Worm (Caenorhabditis elegans) whole organism, late embryonic: ENCODE results near the gene C05C10.8.

Experiments
- C38D4.7 ChIP-seq: fragments of 200-800 bp; sonication (Bioruptor generic); optimal IDR thresholded peaks from 2 replicates; lab custom pipeline; 2018; ENCODE audit warnings: mild to moderate bottlenecking, missing genetic modification characterization, moderate library complexity, missing compliant biosample characterization
- F13H6.1 ChIP-seq: sonication (generic microtip); optimal IDR thresholded peaks from 2 replicates; lab custom pipeline; 2016; ENCODE audit warnings: missing genetic modification characterization, missing compliant biosample characterization
- K09A11.1 ChIP-seq: sonication (generic microtip); optimal IDR thresholded peaks from 2 replicates; lab custom pipeline; 2017; ENCODE audit warnings: antibody characterized with exemption, mild to moderate bottlenecking, missing genetic modification characterization, missing compliant biosample characterization; ENCODE audit not compliant: insufficient read depth
- T23F11.4 ChIP-seq: fragments of 200-800 bp; sonication (Bioruptor generic); optimal IDR thresholded peaks from 2 replicates; lab custom pipeline; 2018; ENCODE audit warnings: mild to moderate bottlenecking, missing genetic modification characterization, missing compliant biosample characterization
- ceh-18 ChIP-seq: sonication (generic microtip); optimal IDR thresholded peaks from 2 replicates; lab custom pipeline; 2016; ENCODE audit warnings: missing genetic modification characterization, missing compliant biosample characterization
- ceh-19 ChIP-seq: fragments of 200-800 bp; sonication (Bioruptor generic); optimal IDR thresholded peaks from 2 replicates; lab custom pipeline; 2018; ENCODE audit warnings: mild to moderate bottlenecking, missing genetic modification characterization, missing compliant biosample characterization
- ceh-2 ChIP-seq: sonication (generic microtip); optimal IDR thresholded peaks from 2 replicates; lab custom pipeline; 2016; ENCODE audit warnings: missing genotype, missing genetic modification characterization, missing compliant biosample characterization
- ceh-31 ChIP-seq: sonication (generic microtip); optimal IDR thresholded peaks from 2 replicates; lab custom pipeline; 2016; ENCODE audit warnings: missing genetic modification characterization, missing compliant biosample characterization
- ceh-45 ChIP-seq: fragments of 200-800 bp; sonication (Bioruptor generic); IDR thresholded peaks from 2 replicates; pipeline ENCODE4 v1.3.6; 2022; ENCODE audit warnings: missing genetic modification reagents, missing genetic modification characterization, missing compliant biosample characterization
- ceh-48 ChIP-seq: sonication (generic microtip); optimal IDR thresholded peaks from 2 replicates; lab custom pipeline; 2016; ENCODE audit warnings: missing genetic modification characterization, inconsistent platforms, missing compliant biosample characterization
- ceh-6 ChIP-seq: fragments of 200-800 bp; sonication (Bioruptor generic); optimal IDR thresholded peaks from 2 replicates; lab custom pipeline; 2018; ENCODE audit warnings: mild to moderate bottlenecking, missing genetic modification characterization, missing compliant biosample characterization
- ceh-9 ChIP-seq: sonication (generic microtip); optimal IDR thresholded peaks from 2 replicates; lab custom pipeline; 2016; ENCODE audit warnings: mild to moderate bottlenecking, missing genetic modification characterization, inconsistent platforms, missing compliant biosample characterization
- che-1 ChIP-seq: sonication (generic microtip); optimal IDR thresholded peaks from 2 replicates; lab custom pipeline; 2016; ENCODE audit warnings: mild to moderate bottlenecking, missing genetic modification characterization, missing compliant biosample characterization
- dmd-4 ChIP-seq: sonication (generic microtip); optimal IDR thresholded peaks from 2 replicates; lab custom pipeline; 2016; ENCODE audit warnings: borderline replicate concordance, missing genetic modification characterization, missing compliant biosample characterization
- elt-2 ChIP-seq: sonication (generic microtip); optimal IDR thresholded peaks from 2 replicates; lab custom pipeline; 2016; ENCODE audit warnings: missing genetic modification reagents, missing genetic modification characterization, missing compliant biosample characterization
- ets-4 ChIP-seq: sonication (generic microtip); optimal IDR thresholded peaks from 2 replicates; lab custom pipeline; 2016; ENCODE audit warnings: missing genetic modification characterization, missing compliant biosample characterization
- fax-1 ChIP-seq: sonication (generic microtip); optimal IDR thresholded peaks from 2 replicates; lab custom pipeline; 2016; ENCODE audit warnings: missing genotype, missing genetic modification characterization, missing compliant biosample characterization
- fkh-10 ChIP-seq: fragments of 150-350 bp; optimal IDR thresholded peaks from 2 replicates; lab custom pipeline; 2014; ENCODE audit warnings: missing biosample characterization, missing genetic modification reagents, missing genetic modification characterization
- hlh-15 ChIP-seq: sonication (generic microtip); optimal IDR thresholded peaks from 2 replicates; lab custom pipeline; 2016; ENCODE audit warnings: missing genetic modification characterization, missing compliant biosample characterization
- hlh-30 ChIP-seq: sonication (generic microtip); optimal IDR thresholded peaks from 2 replicates; lab custom pipeline; 2017; ENCODE audit warnings: antibody characterized with exemption, missing genetic modification characterization, missing compliant biosample characterization; ENCODE audit not compliant: insufficient read depth
- hlh-6 ChIP-seq: sonication (generic microtip); optimal IDR thresholded peaks from 2 replicates; lab custom pipeline; 2016; ENCODE audit warnings: missing genotype, missing genetic modification characterization, missing compliant biosample characterization
- lin-11 ChIP-seq: fragments of 200-800 bp; sonication (Bioruptor generic); optimal IDR thresholded peaks from 2 replicates; lab custom pipeline; 2018; ENCODE audit warnings: mild to moderate bottlenecking, missing genetic modification characterization, missing compliant biosample characterization
- madf-2 ChIP-seq: sonication (generic microtip); optimal IDR thresholded peaks from 2 replicates; lab custom pipeline; 2017; ENCODE audit warnings: missing genetic modification characterization, missing compliant biosample characterization
- mec-3 ChIP-seq: sonication (generic microtip); optimal IDR thresholded peaks from 2 replicates; lab custom pipeline; 2016; ENCODE audit warnings: borderline replicate concordance, missing genetic modification characterization, missing compliant biosample characterization
- nfya-1 ChIP-seq: sonication (generic microtip); optimal IDR thresholded peaks from 2 replicates; lab custom pipeline; 2017; ENCODE audit warnings: missing genetic modification characterization, mild to moderate bottlenecking, missing compliant biosample characterization, antibody characterized with exemption, moderate library complexity
- nhr-11 ChIP-seq: fragments of 150-350 bp; optimal IDR thresholded peaks from 2 replicates; lab custom pipeline; 2014; ENCODE audit warnings: missing biosample characterization, missing genetic modification characterization
- npax-4 ChIP-seq: sonication (generic microtip); optimal IDR thresholded peaks from 2 replicates; lab custom pipeline; 2016; ENCODE audit warnings: missing genetic modification characterization, missing compliant biosample characterization
- pag-3 ChIP-seq: sonication (generic microtip); optimal IDR thresholded peaks from 2 replicates; lab custom pipeline; 2016; ENCODE audit warnings: missing compliant biosample characterization, missing genetic modification characterization, borderline replicate concordance
- ref-2 ChIP-seq: sonication (generic microtip); optimal IDR thresholded peaks from 2 replicates; lab custom pipeline; 2016; ENCODE audit warnings: missing genetic modification characterization, missing compliant biosample characterization
- rnt-1 ChIP-seq: sonication (generic microtip); optimal IDR thresholded peaks from 2 replicates; lab custom pipeline; 2016; ENCODE audit warnings: missing genetic modification characterization, missing compliant biosample characterization
- sox-2 ChIP-seq: fragments of 200-800 bp; sonication (Bioruptor generic); IDR thresholded peaks from 2 replicates; pipeline ENCODE4 v1.3.6; 2022; ENCODE audit warnings: missing genetic modification reagents, missing genetic modification characterization, missing compliant biosample characterization
- sox-4 ChIP-seq: sonication (generic microtip); optimal IDR thresholded peaks from 2 replicates; lab custom pipeline; 2017; ENCODE audit warnings: mild to moderate bottlenecking, missing genetic modification characterization, inconsistent platforms, missing compliant biosample characterization
- syd-9 ChIP-seq: sonication (generic microtip); optimal IDR thresholded peaks from 2 replicates; lab custom pipeline; 2016; ENCODE audit warnings: mild to moderate bottlenecking, missing genetic modification characterization, moderate library complexity, missing compliant biosample characterization
- tbx-2 ChIP-seq: sonication (generic microtip); optimal IDR thresholded peaks from 2 replicates; lab custom pipeline; 2016; ENCODE audit warnings: missing genetic modification characterization, missing compliant biosample characterization
- tbx-7 ChIP-seq: sonication (generic microtip); optimal IDR thresholded peaks from 2 replicates; lab custom pipeline; 2016; ENCODE audit warnings: missing genotype, missing genetic modification characterization, missing compliant biosample characterization
- ttx-3 ChIP-seq: sonication (generic microtip); optimal IDR thresholded peaks from 2 replicates; lab custom pipeline; 2016; ENCODE audit warnings: missing genetic modification reagents, missing genetic modification characterization, missing compliant biosample characterization
- unc-3 ChIP-seq, 2 experiments: fragments of 200-800 bp in 1 of 2; sonication (Bioruptor generic) in 1 of 2; sonication (generic microtip) in 1 of 2; conservative IDR thresholded peaks in 1 of 2; optimal IDR thresholded peaks in 1 of 2; 2 replicates each; pipeline versions ENCODE4 v1.3.6 to Lab custom; 2016 to 2022; ENCODE audit warnings: missing compliant biosample characterization in 2 of 2, missing genetic modification characterization in 2 of 2, missing genetic modification reagents in 1 of 2
- unc-55 ChIP-seq: sonication (generic microtip); optimal IDR thresholded peaks from 2 replicates; lab custom pipeline; 2017; ENCODE audit warnings: missing biosample characterization, missing genetic modification reagents, missing genetic modification characterization
- unc-86 ChIP-seq: sonication (generic microtip); optimal IDR thresholded peaks from 2 replicates; lab custom pipeline; 2016; ENCODE audit warnings: missing genetic modification characterization, missing compliant biosample characterization
- ztf-16 ChIP-seq: sonication (generic microtip); optimal IDR thresholded peaks from 2 replicates; lab custom pipeline; 2017; ENCODE audit warnings: missing genetic modification characterization, missing compliant biosample characterization

Gene C05C10.8

ce11 chrII:9960127-9960526 lies 42.3 kb upstream of the C05C10.8 start:
- TF ChIP-seq ref-2, result peak; percentile 10
- TF ChIP-seq npax-4 (tag; lab: Kevin White, UChicago), result no peak
- no peak for TF ChIP-seq F13H6.1 (tag; lab: Kevin White, UChicago)
- no peak for TF ChIP-seq sox-2 (GFP tag; lab: Robert Waterston, UW)
- no peak for TF ChIP-seq che-1
- no peak for TF ChIP-seq ztf-16 (tag; lab: Kevin White, UChicago)
- peak; percentile 36 for TF ChIP-seq hlh-30 (tag; lab: Kevin White, UChicago)
- TF ChIP-seq nfya-1, result peak; percentile 23
- TF ChIP-seq tbx-2 (tag; lab: Kevin White, UChicago), result peak; percentile 12
- no peak for TF ChIP-seq ceh-45

- TF ChIP-seq elt-2 (tag; lab: Kevin White, UChicago), result no peak
- no peak for TF ChIP-seq npax-4 (tag; lab: Kevin White, UChicago)
- TF ChIP-seq ets-4 (tag; lab: Kevin White, UChicago), result no peak
- no peak for TF ChIP-seq unc-86
- TF ChIP-seq tbx-7 (tag; lab: Kevin White, UChicago), result no peak
- TF ChIP-seq mec-3 (tag; lab: Kevin White, UChicago), result no peak
- TF ChIP-seq, all 69 proteins: peak for 0
These were observed 38.3 kb upstream of the C05C10.8 start for ce11 chrII:9956116-9956515.

ce11 chrII:9954885-9955284 lies 37.1 kb upstream of the C05C10.8 start, which contains the start of gene egl-43:
Gene egl-43 (plus strand): TSS chrII:9955185.
- TF ChIP-seq ref-2 (no peak), fax-1 (no peak), ceh-2 (tag; lab: Kevin White, UChicago) (no peak), hlh-6 (tag; lab: Kevin White, UChicago) (no peak), C38D4.7 (GFP tag; lab: Kevin White, UChicago) (no peak), unc-3 (GFP tag; conservative IDR thresholded peaks at IDR 0.05; lab: Robert Waterston, UW) (no peak), unc-3 (tag; optimal IDR thresholded peaks at IDR 0.05; lab: Kevin White, UChicago) (no peak), syd-9 (tag; lab: Kevin White, UChicago) (no peak), ceh-48 (tag; lab: Kevin White, UChicago) (no peak), T23F11.4 (GFP tag; lab: Kevin White, UChicago) (no peak), mec-3 (tag; lab: Kevin White, UChicago) (no peak), unc-55 (GFP tag; lab: Kevin White, UChicago) (no peak), sox-4 (tag; lab: Kevin White, UChicago) (no peak), nhr-11 (tag; lab: Kevin White, UChicago) (no peak), tbx-7 (tag; lab: Kevin White, UChicago) (no peak), ceh-18 (tag; lab: Kevin White, UChicago) (no peak), ttx-3 (tag; lab: Kevin White, UChicago) (no peak)
- TF ChIP-seq, all 69 proteins: peak for 0

- TF ChIP-seq hlh-15 (no peak), C38D4.7 (GFP tag; lab: Kevin White, UChicago) (no peak), ceh-2 (tag; lab: Kevin White, UChicago) (no peak), madf-2 (tag; lab: Kevin White, UChicago) (no peak), hlh-6 (tag; lab: Kevin White, UChicago) (no peak), rnt-1 (tag; lab: Kevin White, UChicago) (no peak), ceh-19 (GFP tag; lab: Kevin White, UChicago) (no peak), lin-11 (tag; lab: Kevin White, UChicago) (no peak), fkh-10 (GFP tag; lab: Kevin White, UChicago) (no peak), K09A11.1 (no peak), pag-3 (tag; lab: Kevin White, UChicago) (no peak), dmd-4 (tag; lab: Kevin White, UChicago) (no peak), ceh-6 (GFP tag; lab: Kevin White, UChicago) (no peak), ceh-9 (tag; lab: Kevin White, UChicago) (no peak), ceh-31 (tag; lab: Kevin White, UChicago) (no peak)
These were observed 34.0 kb upstream of the C05C10.8 start for ce11 chrII:9951846-9952245.
